Fruit fly (Drosophila melanogaster) whole organism, wandering third instar larva: ENCODE results near the gene CG13250.

Source experiments
- Hr83 ChIP-seq: fragments of 200-300 bp; sonication (Bioruptor generic); optimal IDR thresholded peaks from 2 replicates; lab custom pipeline; 2016; ENCODE audit warnings: missing biosample characterization, mild to moderate bottlenecking, missing genetic modification characterization, moderate library complexity; ENCODE audit not compliant: poor library complexity, severe bottlenecking
- Myc ChIP-seq: fragments of >200 bp; optimal IDR thresholded peaks from 2 replicates; lab custom pipeline; 2017
- pan ChIP-seq: fragments of >200 bp; optimal IDR thresholded peaks from 2 replicates; lab custom pipeline; 2017

CG13250 gene

DNA sequence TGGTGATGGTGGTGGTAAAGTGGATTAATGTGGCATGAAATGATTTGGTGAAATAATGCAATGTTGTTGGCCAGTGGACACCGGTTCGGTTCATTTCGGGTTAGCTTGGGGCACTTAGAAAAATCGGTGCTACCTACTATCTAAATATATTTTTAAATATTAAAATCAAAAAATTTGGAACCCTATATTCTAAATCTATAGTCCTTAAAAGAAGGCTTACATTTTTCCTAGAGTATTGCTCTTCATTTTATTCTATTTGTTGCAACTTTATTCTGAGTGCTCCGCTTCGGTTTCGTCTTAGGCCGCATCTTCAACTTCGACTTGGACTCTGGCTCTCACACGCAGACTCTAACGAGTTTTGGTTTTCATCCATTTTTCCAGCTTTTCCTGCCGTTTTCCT lies 50.4 kb downstream of the CG13250 start:
- TF ChIP-seq Myc (lab: Kevin White, UChicago) (no peak), Hr83 (GFP tag; lab: Kevin White, UChicago) (no peak), pan (lab: Kevin White, UChicago) (no peak)
